Fruit fly (Drosophila melanogaster): ENCODE data around the gene CG16758.

The CG16758 gene

DNA sequence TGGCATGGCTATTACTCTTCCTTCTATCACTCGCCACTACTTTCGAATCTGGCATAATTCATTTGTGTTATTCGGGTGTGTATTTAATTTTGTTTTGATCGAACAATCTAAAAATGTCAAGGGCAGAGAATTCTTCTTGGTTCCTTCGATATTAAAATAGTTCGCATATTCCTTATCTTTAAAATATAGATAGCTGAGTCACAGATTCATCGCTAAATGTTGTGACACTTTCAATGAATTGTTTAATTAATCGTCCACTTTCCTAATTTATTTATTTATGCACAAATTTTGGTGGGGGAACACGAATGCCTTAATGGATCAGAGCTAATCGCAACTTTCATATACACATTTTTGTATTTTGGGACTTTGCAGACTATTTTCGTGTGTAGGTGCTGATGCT lies 23.5 kb upstream of the CG16758 start, which contains the start of gene CG32295:
CG32295 (minus strand) TSS at position 101 of the 400 bp plus-strand sequence.
- TF ChIP-seq CG17801 (GFP tag; optimal IDR thresholded peaks at IDR 0.05; ENCODE audit: partially characterized antibody), result no peak

DNA sequence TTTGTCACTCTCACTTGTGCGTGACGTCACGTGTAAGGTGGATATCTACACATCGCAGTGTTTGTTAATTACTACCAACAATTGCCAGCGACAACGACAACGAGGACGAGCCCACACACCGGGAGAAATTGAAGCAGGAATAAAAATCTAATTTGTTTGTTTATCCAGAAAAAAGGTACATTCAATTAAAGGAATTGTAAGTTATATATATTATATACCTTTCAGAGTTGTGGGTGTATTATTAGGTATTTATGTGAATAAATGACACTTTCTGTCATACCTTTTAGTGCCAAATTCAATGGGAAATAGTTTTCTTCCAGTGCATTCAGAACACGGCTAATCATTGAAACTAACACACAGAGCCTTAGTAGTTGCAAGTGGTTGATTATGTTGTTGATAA lies 11.8 kb upstream of the CG16758 start:
- TF ChIP-seq CG17801 (GFP tag; optimal IDR thresholded peaks at IDR 0.05; ENCODE audit: partially characterized antibody), result no peak

DNA sequence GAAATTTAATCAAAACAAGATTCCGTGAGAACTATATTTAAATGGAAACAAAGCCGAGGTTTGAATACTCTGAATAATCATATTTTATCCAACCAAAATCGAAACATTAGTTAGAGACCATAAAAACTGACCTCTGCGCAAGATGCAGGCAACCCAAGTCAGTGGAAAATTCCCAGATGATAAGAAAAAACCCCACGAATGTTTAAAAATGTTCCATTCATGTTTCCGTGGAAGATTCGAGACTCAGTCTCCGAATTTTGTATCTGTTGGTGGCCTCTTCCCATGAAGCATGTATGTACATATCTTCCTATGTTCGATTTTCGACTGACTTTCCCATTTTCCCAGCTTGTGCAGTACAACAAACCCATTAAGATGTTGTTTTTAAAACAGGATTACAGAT lies 1.4 kb upstream of the CG16758 start:
- no peak for TF ChIP-seq CG17801 (GFP tag; optimal IDR thresholded peaks at IDR 0.05; ENCODE audit: partially characterized antibody)

DNA sequence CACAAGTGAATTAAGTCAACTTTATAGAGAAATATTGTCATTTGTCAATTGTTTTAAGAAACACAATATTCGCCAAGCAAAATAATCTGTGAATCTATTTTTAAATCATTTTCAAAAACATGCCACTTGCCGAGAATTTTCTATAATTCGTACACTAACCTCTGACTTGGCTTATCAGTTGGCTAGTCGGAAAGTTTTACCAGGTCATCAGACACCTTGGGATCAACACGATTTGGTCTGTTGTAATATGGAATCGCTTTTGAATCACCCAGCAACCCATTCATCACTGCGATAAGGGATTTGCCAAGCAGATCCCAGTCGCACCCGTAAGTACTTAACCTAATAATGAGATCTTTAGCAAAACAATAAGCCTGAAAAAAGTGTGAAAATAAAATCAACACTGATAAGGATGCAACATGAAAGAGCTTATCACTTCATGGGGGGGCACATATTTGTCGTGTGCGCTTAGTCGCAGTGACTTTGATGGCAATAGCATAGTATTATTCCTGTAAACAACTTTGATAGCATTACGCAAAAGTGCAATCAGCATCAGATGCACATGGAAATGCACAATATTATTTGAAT lies 717 bp upstream of the CG16758 start:
- no peak for TF ChIP-seq CG17801 (GFP tag; optimal IDR thresholded peaks at IDR 0.05; ENCODE audit: partially characterized antibody)

DNA sequence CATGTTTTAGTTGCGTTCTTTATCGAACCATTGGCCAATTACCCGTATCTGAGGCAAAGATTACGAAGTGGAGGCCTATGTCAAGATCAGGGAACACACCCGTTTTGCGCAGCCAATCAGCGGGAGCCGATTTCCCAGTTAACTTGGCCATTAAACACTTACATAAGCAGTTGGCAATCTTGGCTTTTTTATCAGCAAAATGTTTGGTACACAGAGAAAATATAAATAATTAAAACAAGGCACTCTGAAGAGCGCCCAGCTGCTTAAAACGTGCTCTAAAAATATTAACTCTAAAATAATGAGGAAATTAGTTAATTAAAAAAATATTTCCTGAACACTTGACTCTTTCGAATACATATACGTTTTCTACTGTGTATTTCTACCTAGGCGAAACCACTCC lies 1.6 kb downstream of the CG16758 start:
- TF ChIP-seq CG17801 (GFP tag; optimal IDR thresholded peaks at IDR 0.05; ENCODE audit: partially characterized antibody), result no peak

DNA sequence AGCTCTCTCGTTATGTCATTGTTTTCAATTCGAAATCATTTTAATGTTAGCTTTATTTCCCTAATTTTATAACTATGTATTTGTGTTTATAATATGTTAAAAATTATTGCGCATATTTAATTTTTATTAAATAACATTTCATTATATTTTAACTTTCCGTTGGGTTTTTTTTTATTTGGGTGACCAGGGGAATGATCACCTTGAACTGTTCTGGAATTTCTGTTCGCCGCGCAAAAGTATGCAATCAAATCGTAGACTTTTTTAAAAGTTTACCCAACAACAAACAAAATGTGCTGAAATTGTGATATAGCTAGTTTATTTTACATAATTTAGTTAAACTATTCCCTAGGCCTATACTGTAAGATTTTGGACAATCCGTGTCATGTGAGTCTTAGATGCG lies 4.3 kb downstream of the CG16758 start:
- TF ChIP-seq CG17801 (GFP tag; optimal IDR thresholded peaks at IDR 0.05; ENCODE audit: partially characterized antibody), result no peak

DNA sequence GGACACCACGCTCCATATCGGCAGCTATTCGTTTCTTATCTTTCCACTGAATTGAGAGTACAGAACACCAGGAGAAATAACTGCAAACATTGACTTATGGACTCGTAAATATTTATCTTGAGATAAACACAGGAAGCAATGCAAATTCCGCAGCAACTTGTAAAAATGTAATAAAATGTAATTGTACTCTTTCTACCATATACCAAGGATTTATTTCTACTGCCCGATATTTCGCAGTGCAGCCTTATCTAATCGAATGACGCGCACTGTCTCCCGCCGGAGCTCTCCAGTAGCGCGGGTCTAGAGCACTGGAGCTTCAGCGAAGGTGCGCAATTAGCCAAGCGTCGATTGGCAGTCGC lies 9.2 kb downstream of the CG16758 start:
- peak; percentile 92 for TF ChIP-seq CG17801 (GFP tag; optimal IDR thresholded peaks at IDR 0.05; ENCODE audit: partially characterized antibody)

DNA sequence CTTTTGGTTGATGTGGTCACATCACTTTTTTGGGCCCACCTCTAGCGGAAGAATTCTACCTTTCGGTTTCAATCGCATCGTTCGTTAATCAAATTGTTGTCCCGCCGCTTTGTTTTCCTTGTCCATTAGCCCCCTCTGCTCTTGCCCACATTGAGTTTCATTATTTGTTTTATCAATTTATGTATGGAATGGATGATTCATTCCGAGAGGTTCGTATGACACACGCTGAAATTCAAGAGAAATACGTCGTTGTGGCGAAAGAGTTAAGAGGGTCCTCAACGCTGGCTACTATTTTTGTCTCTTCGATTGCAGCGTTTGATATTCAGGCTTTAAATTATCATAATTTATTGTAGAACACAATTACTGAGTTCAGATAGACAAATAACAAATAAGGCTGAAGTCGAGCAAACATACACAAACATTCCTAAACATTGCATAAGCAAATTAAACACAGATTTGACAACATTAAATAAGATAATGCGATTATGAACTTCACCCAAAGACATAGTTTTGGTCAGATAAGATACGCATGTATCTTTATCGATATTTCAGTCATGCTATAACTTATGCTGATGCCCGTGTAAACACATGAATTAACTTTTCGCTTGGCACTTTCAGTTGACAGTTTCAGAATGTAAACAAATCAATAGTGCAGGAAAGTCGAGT lies 9.8 kb downstream of the CG16758 start:
- no peak for TF ChIP-seq CG17801 (GFP tag; optimal IDR thresholded peaks at IDR 0.05; ENCODE audit: partially characterized antibody)

DNA sequence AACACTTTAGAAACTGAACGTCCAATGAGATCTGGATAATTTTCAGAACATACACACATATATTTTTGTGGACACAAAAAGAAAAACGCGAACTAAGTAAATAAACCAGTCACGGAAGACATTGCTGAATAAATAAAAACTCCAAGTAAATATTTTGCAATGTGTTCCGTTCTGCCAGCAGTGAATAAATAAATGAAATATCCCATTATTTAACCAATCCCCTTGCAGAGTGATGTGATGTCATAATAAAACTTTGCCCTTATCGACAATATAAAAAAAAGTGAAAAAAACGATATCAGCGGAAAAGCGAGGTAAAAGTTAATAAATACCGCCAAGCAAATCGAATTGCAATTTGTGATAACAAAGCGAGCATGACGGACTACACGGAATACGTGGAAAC lies 12.7 kb downstream of the CG16758 start:
- peak; percentile 47 for TF ChIP-seq CG17801 (GFP tag; optimal IDR thresholded peaks at IDR 0.05; ENCODE audit: partially characterized antibody)

DNA sequence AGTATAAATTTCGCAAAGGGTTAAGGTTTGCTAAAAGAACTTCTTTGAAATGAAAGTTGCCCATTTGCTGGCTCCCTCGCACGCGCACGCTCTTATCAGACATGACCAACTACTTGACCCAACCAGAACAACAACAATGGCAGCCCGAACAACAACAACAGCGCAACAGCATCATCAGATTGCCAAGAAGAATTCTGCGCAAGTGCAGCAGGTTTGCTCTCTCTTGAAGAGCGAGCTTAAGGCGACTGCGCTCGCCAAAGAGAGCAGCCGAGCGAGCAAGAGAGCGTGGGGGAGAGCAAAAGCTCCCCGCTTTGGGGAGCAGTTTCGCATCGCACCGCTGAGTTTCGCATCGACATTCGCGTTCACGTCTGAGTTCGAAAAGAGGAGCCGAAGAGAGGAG lies 13.6 kb downstream of the CG16758 start:
- TF ChIP-seq CG17801 (GFP tag; optimal IDR thresholded peaks at IDR 0.05; ENCODE audit: partially characterized antibody), result no peak

DNA sequence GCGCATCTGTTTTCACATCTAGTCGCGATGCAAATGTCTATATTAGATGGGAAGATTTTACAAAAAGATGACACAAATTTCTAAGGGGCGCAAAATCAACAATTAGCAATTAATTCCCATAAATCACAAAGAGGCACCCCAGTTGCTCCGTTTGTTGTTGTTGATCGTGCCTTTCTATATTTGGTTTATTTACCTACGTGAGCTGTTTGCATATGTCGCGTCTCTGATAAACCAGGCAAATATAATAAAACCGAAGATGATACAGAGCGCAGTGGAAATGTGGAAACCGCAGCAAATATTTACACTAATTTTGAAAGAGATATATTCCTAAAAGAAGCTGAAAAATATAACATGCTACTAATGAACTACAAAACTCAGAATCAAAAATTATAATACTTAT lies 14.0 kb downstream of the CG16758 start:
- peak; percentile 29 for TF ChIP-seq CG17801 (GFP tag; optimal IDR thresholded peaks at IDR 0.05; ENCODE audit: partially characterized antibody)

DNA sequence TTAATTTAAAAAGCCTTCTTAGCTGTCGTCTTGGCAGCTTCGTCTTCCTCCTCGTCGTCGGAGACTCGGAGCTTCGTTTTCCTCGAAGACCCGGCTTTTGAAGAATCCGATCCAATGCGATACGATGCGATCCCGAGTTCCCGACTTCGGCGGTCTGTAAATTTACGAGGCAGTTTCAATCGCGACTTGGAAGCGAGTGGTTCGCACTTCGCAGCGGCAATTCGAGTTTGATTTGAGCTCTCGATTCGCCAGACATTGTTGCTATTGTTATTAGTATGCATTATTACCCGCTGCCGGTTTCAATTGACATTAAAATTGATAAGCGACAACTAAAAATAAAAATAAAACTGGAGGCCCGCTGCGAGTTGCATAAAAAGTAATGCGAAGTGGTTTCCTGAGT lies 14.8 kb downstream of the CG16758 start, which contains the start of gene CG1146:
CG1146 (plus strand) TSS at position 171 of the 400 bp plus-strand sequence.
- TF ChIP-seq CG17801 (GFP tag; optimal IDR thresholded peaks at IDR 0.05; ENCODE audit: partially characterized antibody), result no peak

DNA sequence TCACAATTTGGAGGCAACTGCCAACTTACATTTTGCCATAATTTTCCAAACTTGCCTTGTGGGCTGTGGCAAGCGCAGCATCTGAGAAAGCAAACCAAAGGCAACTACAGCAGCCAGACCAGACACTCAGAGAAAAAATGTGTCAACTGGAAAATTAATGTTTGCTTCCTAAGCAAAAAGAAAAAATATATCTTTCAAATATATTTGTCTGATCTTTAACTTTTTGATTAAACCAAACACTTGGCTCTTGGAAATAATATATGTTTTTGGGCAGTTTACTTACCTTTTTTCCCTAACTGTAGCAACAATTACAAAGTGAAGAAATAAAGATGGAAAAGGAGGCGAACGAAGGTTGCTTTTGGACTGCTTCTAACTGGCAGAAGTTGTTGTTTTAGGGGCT lies 16.2 kb downstream of the CG16758 start:
- TF ChIP-seq CG17801 (GFP tag; optimal IDR thresholded peaks at IDR 0.05; ENCODE audit: partially characterized antibody), result no peak

DNA sequence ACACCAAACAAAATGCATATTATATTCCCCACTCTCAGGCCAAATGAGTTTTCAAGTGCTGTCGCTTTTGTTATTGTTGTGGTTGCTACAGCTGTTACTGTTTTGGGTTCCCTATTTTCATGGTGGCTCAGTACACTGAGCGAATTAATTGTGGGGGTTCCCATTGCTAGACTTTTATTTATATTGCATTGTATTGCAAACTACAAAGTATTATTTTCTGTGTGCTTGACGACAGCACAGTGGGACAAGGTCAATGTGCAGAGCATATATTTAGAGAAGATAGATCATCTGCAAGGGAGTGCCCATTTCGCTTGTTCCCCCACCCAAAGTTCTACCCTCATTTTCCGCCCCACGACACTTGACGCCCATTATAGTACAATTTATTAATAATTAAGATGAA lies 16.9 kb downstream of the CG16758 start:
- TF ChIP-seq CG17801 (GFP tag; optimal IDR thresholded peaks at IDR 0.05; ENCODE audit: partially characterized antibody), result no peak

DNA sequence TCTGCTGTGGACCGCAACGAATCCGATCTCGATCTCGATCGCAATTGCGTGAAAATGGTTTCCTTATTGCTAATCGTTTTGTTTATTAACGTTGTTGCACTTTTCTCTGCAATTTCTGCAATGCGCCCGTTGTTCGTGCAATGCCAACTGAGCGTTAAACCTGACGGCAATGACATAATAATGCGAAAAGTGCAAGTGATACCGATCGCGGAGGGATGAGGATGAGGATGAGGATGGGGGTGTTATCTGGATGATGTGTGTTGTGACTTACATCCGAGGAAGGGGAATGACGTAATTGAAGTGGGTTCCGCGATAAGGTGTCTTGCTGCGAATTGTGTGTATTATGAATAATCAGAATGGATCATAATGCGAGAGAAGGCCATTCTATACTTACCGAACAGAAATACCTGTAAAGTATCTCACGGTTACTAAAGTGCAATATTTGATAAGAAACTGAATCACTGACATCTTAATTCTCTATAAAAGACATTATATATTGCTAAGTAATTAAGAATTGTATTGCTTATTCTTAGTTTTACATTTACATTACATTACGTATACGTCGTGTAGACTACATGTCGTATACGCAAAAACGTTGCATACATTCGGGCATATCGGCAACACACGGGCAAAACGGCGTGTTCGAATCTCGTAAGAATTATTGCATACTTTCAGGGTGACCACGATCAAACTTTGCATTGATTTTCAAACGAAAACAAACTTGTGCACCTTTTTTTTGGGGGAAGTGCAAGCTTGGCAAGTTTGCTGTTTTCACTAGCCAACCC lies 17.9 kb downstream of the CG16758 start:
- no peak for TF ChIP-seq CG17801 (GFP tag; optimal IDR thresholded peaks at IDR 0.05; ENCODE audit: partially characterized antibody)

DNA sequence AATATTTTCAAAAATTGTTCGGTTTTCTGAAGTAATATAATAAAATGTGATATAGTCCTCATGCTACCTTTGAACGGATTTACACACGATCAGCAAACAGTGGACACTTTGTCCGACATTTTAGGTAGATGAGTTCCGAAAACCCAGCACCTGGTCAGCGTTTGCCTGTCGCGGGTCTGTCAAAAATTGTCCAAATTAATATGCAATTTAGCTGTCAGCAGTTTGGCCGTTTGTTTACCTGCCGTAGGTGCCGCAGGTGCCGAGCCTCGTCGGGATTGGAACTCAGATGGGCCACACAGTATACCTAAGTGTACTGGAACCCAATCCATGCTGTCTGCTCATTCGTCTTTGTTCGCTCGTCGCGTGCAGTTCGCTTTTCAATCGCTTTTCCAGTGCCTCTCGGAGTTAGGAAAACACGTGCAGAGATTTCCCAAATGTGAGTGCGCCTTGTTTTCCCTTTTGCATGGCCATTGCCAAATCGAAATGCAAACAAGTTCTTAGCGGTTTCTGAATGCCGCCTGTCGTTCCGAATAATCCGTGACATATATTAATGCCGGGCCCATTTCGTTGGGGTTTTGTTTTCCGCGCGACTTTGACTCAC lies 20.4 kb downstream of the CG16758 start:
- TF ChIP-seq CG17801 (GFP tag; optimal IDR thresholded peaks at IDR 0.05; ENCODE audit: partially characterized antibody), result no peak
